Worm (Caenorhabditis elegans): ENCODE data around the gene cbn-1.

ce11 chrII:320783-321182, 11.5 kb downstream of the cbn-1 start:
- TF ChIP-seq spr-1 (tag; optimal IDR thresholded peaks at IDR 0.05) (no peak), unc-62 (GFP tag; optimal IDR thresholded peaks at IDR 0.05 in 1 of 2) (no peak), unc-62 (tag; optimal IDR thresholded peaks at IDR 0.05) (no peak), ztf-7 (tag; optimal IDR thresholded peaks at IDR 0.05) (no peak), nhr-6 (tag; optimal IDR thresholded peaks at IDR 0.05) (no peak), nhr-237 (tag; optimal IDR thresholded peaks at IDR 0.05) (no peak), nhr-102 (tag; optimal IDR thresholded peaks at IDR 0.05) (no peak), egl-27 (tag; optimal IDR thresholded peaks at IDR 0.05) (no peak), lir-3 (tag; optimal IDR thresholded peaks at IDR 0.05) (no peak), lin-13 (GFP tag; optimal IDR thresholded peaks at IDR 0.05) (no peak), php-3 (GFP tag; IDR thresholded peaks at IDR 0.05) (no peak), snpc-1.2 (GFP tag; IDR thresholded peaks at IDR 0.05) (no peak)

Data from whole organism, L4 larva.